Fruit fly (Drosophila melanogaster) whole organism, embryonic: ENCODE measurements around the gene CG32633.

Experiments
- Abd-B ChIP-seq: fragments of 200-800 bp; sonication (Bioruptor generic); optimal IDR thresholded peaks from 2 replicates; lab custom pipeline; 2018; ENCODE audit warnings: missing biosample characterization, mild to moderate bottlenecking, missing genetic modification characterization, moderate library complexity
- Awh ChIP-seq: fragments of 200-800 bp; sonication (Bioruptor generic); IDR thresholded peaks from 2 replicates; pipeline ENCODE4, ENCODE4 v1.3.6; 2022; ENCODE audit warnings: missing biosample characterization, missing genetic modification characterization
- C15 ChIP-seq: fragments of 200-800 bp; sonication (Bioruptor generic); IDR thresholded peaks from 3 replicates; pipeline ENCODE4 v1.3.6; 2022; ENCODE audit warnings: missing biosample characterization, missing genetic modification characterization
- CG1024 ChIP-seq: fragments of 200-800 bp; sonication (Bioruptor generic); IDR thresholded peaks from 2 replicates; pipeline ENCODE4 v1.3.6; 2022; ENCODE audit warnings: missing biosample characterization, missing genetic modification characterization
- CG13775 ChIP-seq: fragments of 200-800 bp; sonication (Bioruptor generic); optimal IDR thresholded peaks from 3 replicates; lab custom pipeline; 2017; ENCODE audit warnings: missing biosample characterization, mild to moderate bottlenecking, missing genetic modification characterization
- CG14710 ChIP-seq: fragments of 200-800 bp; sonication (Bioruptor generic); optimal IDR thresholded peaks from 3 replicates; lab custom pipeline; 2019; ENCODE audit warnings: missing biosample characterization, mild to moderate bottlenecking, missing genetic modification characterization, moderate library complexity
- CG1603 ChIP-seq: fragments of 200-800 bp; sonication (Bioruptor generic); optimal IDR thresholded peaks from 2 replicates; lab custom pipeline; 2019; ENCODE audit warnings: missing biosample characterization, mild to moderate bottlenecking, missing genetic modification characterization, moderate library complexity
- CG17359 ChIP-seq: fragments of 200-800 bp; sonication (Bioruptor generic); optimal IDR thresholded peaks from 3 replicates; lab custom pipeline; 2018; ENCODE audit warnings: missing biosample characterization, mild to moderate bottlenecking, missing genetic modification characterization, moderate library complexity
- CG17912 ChIP-seq: fragments of 200-800 bp; sonication (Bioruptor generic); optimal IDR thresholded peaks from 2 replicates; lab custom pipeline; 2018; ENCODE audit warnings: missing biosample characterization, mild to moderate bottlenecking, missing genetic modification characterization
- CG31224 ChIP-seq: fragments of 200-800 bp; sonication (Bioruptor generic); IDR thresholded peaks from 2 replicates; pipeline ENCODE4 v1.3.6; 2022; ENCODE audit warnings: missing biosample characterization, missing genetic modification characterization
- CG34224 ChIP-seq: fragments of 200-800 bp; sonication (Bioruptor generic); IDR thresholded peaks from 3 replicates; pipeline ENCODE4 v1.3.6; 2022; ENCODE audit warnings: missing biosample characterization, missing genetic modification characterization; ENCODE audit not compliant: partially characterized antibody
- CG3847 ChIP-seq: fragments of 200-800 bp; sonication (Bioruptor generic); IDR thresholded peaks from 2 replicates; pipeline ENCODE4 v1.3.6; 2022; ENCODE audit warnings: missing biosample characterization, missing genetic modification characterization
- CG4404 ChIP-seq: fragments of 200-800 bp; sonication (Bioruptor generic); IDR thresholded peaks from 2 replicates; pipeline ENCODE4 v1.3.6; 2022; ENCODE audit warnings: missing biosample characterization, missing genetic modification characterization
- CG4424 ChIP-seq: fragments of 200-800 bp; sonication (Bioruptor generic); optimal IDR thresholded peaks from 3 replicates; lab custom pipeline; 2016; ENCODE audit warnings: missing biosample characterization, missing genetic modification characterization
- CG4617 ChIP-seq: fragments of 200-800 bp; sonication (Bioruptor generic); optimal IDR thresholded peaks from 3 replicates; lab custom pipeline; 2016; ENCODE audit warnings: missing biosample characterization, missing genetic modification characterization, borderline replicate concordance
- CG4854 ChIP-seq: fragments of 200-800 bp; sonication (Bioruptor generic); optimal IDR thresholded peaks from 2 replicates; lab custom pipeline; 2016; ENCODE audit warnings: missing biosample characterization, missing genetic modification characterization, inconsistent platforms
- CG6654 ChIP-seq: fragments of 200-800 bp; sonication (Bioruptor generic); optimal IDR thresholded peaks from 2 replicates; lab custom pipeline; 2017; ENCODE audit warnings: missing biosample characterization, mild to moderate bottlenecking, missing genetic modification characterization
- CG7839 ChIP-seq: fragments of 200-800 bp; sonication (Bioruptor generic); optimal IDR thresholded peaks from 3 replicates; lab custom pipeline; 2018; ENCODE audit warnings: missing biosample characterization, mild to moderate bottlenecking, missing genetic modification characterization, moderate library complexity
- CG8388 ChIP-seq: fragments of 200-800 bp; sonication (Bioruptor generic); optimal IDR thresholded peaks from 2 replicates; lab custom pipeline; 2019; ENCODE audit warnings: missing biosample characterization, mild to moderate bottlenecking, missing genetic modification characterization, moderate library complexity
- CG9215 ChIP-seq: fragments of 200-800 bp; sonication (Bioruptor generic); IDR thresholded peaks from 2 replicates; pipeline ENCODE4 v1.3.6; 2022; ENCODE audit warnings: missing biosample characterization, missing genetic modification characterization
- CG9609 ChIP-seq: fragments of 200-800 bp; sonication (Bioruptor generic); optimal IDR thresholded peaks from 3 replicates; lab custom pipeline; 2016; ENCODE audit warnings: missing biosample characterization, missing genetic modification characterization
- D ChIP-seq, 2 experiments: fragments of 200-800 bp in 1 of 2; fragments of >200 bp in 1 of 2; sonication (Bioruptor generic) in 1 of 2; optimal IDR thresholded peaks; 2 replicates in 1 of 2; 3 replicates in 1 of 2; lab custom pipeline; 2017; ENCODE audit warnings: mild to moderate bottlenecking in 1 of 2, missing biosample characterization in 1 of 2, missing genetic modification characterization in 1 of 2, missing genetic modification reagents in 1 of 2
- Doc3 ChIP-seq: fragments of 200-800 bp; sonication (Bioruptor generic); IDR thresholded peaks from 3 replicates; pipeline ENCODE4 v1.3.6; 2022; ENCODE audit warnings: missing biosample characterization, missing genetic modification characterization; ENCODE audit not compliant: partially characterized antibody
- HHEX ChIP-seq: fragments of 200-800 bp; sonication (Bioruptor generic); optimal IDR thresholded peaks from 3 replicates; lab custom pipeline; 2017; ENCODE audit warnings: missing biosample characterization, mild to moderate bottlenecking, missing genetic modification characterization, missing genetic modification reagents
- Hey ChIP-seq: fragments of 200-800 bp; sonication (Bioruptor generic); optimal IDR thresholded peaks from 3 replicates; lab custom pipeline; 2018; ENCODE audit warnings: missing biosample characterization, mild to moderate bottlenecking, missing genetic modification characterization
- Mrtf ChIP-seq: fragments of 200-800 bp; sonication (Bioruptor generic); IDR thresholded peaks from 3 replicates; pipeline ENCODE4 v1.3.6; 2022; ENCODE audit warnings: missing biosample characterization, missing genetic modification characterization
- Pdp1 ChIP-seq, 2 experiments: fragments of 200-800 bp; sonication (Bioruptor generic); optimal IDR thresholded peaks; 3 replicates each; lab custom pipeline; 2016; ENCODE audit warnings: missing biosample characterization in 2 of 2, missing genetic modification characterization in 2 of 2, mild to moderate bottlenecking in 1 of 2, moderate library complexity in 1 of 2
- Trl ChIP-seq, 3 experiments: fragments of >200 bp in 2 of 3; fragments of 200-800 bp in 1 of 3; sonication (Bioruptor generic) in 1 of 3; optimal IDR thresholded peaks; 2 replicates in 1 of 3; 3 replicates in 2 of 3; lab custom pipeline; 2016 to 2017; ENCODE audit warnings: missing biosample characterization in 1 of 3, missing genetic modification characterization in 1 of 3
- Xbp1 ChIP-seq: fragments of 200-800 bp; sonication (Bioruptor generic); optimal IDR thresholded peaks from 3 replicates; lab custom pipeline; 2016; ENCODE audit warnings: missing biosample characterization, mild to moderate bottlenecking, missing genetic modification characterization
- YL-1 ChIP-seq: fragments of 200-800 bp; sonication (Bioruptor generic); optimal IDR thresholded peaks from 3 replicates; lab custom pipeline; 2017; ENCODE audit warnings: missing biosample characterization, mild to moderate bottlenecking, missing genetic modification characterization
- ap ChIP-seq: fragments of 200-800 bp; sonication (Bioruptor generic); IDR thresholded peaks from 2 replicates; pipeline ENCODE4 v1.3.6; 2022; ENCODE audit warnings: missing biosample characterization, missing genetic modification characterization
- bcd ChIP-seq: fragments of 200-800 bp; sonication (Bioruptor generic); optimal IDR thresholded peaks from 2 replicates; lab custom pipeline; 2017; ENCODE audit warnings: missing biosample characterization, mild to moderate bottlenecking, missing genetic modification characterization
- br ChIP-seq: fragments of >200 bp; optimal IDR thresholded peaks from 2 replicates; lab custom pipeline; 2017
- btn ChIP-seq: fragments of 200-800 bp; sonication (Bioruptor generic); optimal IDR thresholded peaks from 2 replicates; lab custom pipeline; 2016; ENCODE audit warnings: missing biosample characterization, missing genetic modification characterization
- chm ChIP-seq: fragments of 200-800 bp; sonication (Bioruptor generic); IDR thresholded peaks from 2 replicates; pipeline ENCODE4 v1.3.6; 2022; ENCODE audit warnings: missing biosample characterization, missing genetic modification characterization
- dysf ChIP-seq: fragments of 200-800 bp; sonication (Bioruptor generic); IDR thresholded peaks from 3 replicates; pipeline ENCODE4 v1.3.6; 2022; ENCODE audit warnings: missing biosample characterization, missing genetic modification characterization
- ftz-f1 ChIP-seq: fragments of 200-800 bp; sonication (Bioruptor generic); optimal IDR thresholded peaks from 2 replicates; lab custom pipeline; 2016; ENCODE audit warnings: missing biosample characterization, missing genetic modification characterization
- gsb-n ChIP-seq: fragments of 200-800 bp; sonication (Bioruptor generic); optimal IDR thresholded peaks from 3 replicates; lab custom pipeline; 2018; ENCODE audit warnings: missing biosample characterization, mild to moderate bottlenecking, missing genetic modification characterization
- gt ChIP-seq: fragments of 200-800 bp; sonication (Bioruptor generic); IDR thresholded peaks from 2 replicates; pipeline ENCODE4 v1.3.6; 2022; ENCODE audit warnings: missing biosample characterization, missing genetic modification characterization
- ham ChIP-seq: fragments of 200-800 bp; sonication (Bioruptor generic); IDR thresholded peaks from 2 replicates; pipeline ENCODE4 v1.3.6; 2022; ENCODE audit warnings: missing biosample characterization, missing genetic modification characterization
- insv ChIP-seq, 2 experiments: fragments of 200-800 bp; sonication (Bioruptor generic); optimal IDR thresholded peaks; 3 replicates each; lab custom pipeline; 2016 to 2018; ENCODE audit warnings: missing biosample characterization in 2 of 2, missing genetic modification characterization in 2 of 2
- jing ChIP-seq: fragments of 200-800 bp; sonication (Bioruptor generic); optimal IDR thresholded peaks from 2 replicates; lab custom pipeline; 2018; ENCODE audit warnings: missing biosample characterization, mild to moderate bottlenecking, missing genetic modification characterization
- kah ChIP-seq: fragments of 200-800 bp; sonication (Bioruptor generic); optimal IDR thresholded peaks from 2 replicates; lab custom pipeline; 2018; ENCODE audit warnings: missing biosample characterization, mild to moderate bottlenecking, missing genetic modification characterization
- klu ChIP-seq: fragments of 200-800 bp; sonication (Bioruptor generic); IDR thresholded peaks from 2 replicates; pipeline ENCODE4 v1.3.6; 2022; ENCODE audit warnings: missing biosample characterization, missing genetic modification characterization
- maf-S ChIP-seq: fragments of 200-800 bp; sonication (Bioruptor generic); optimal IDR thresholded peaks from 2 replicates; lab custom pipeline; 2016; ENCODE audit warnings: missing biosample characterization, missing genetic modification characterization
- mld ChIP-seq: fragments of 200-800 bp; sonication (Bioruptor generic); IDR thresholded peaks from 3 replicates; pipeline ENCODE4 v1.3.6; 2022; ENCODE audit warnings: missing biosample characterization, missing genetic modification characterization; ENCODE audit not compliant: partially characterized antibody
- sens ChIP-seq: fragments of 200-800 bp; sonication (Bioruptor generic); peaks from one replicate; lab custom pipeline; 2016; ENCODE audit warnings: missing biosample characterization, missing genetic modification characterization
- so ChIP-seq: fragments of 200-800 bp; sonication (Bioruptor generic); IDR thresholded peaks from 3 replicates; pipeline ENCODE4 v1.3.6; 2022; ENCODE audit warnings: missing biosample characterization, missing genetic modification characterization
- tup ChIP-seq: fragments of 200-800 bp; sonication (Bioruptor generic); optimal IDR thresholded peaks from 2 replicates; lab custom pipeline; 2016; ENCODE audit warnings: missing biosample characterization, mild to moderate bottlenecking, missing genetic modification characterization, moderate library complexity
- tx ChIP-seq: fragments of 200-800 bp; sonication (Bioruptor generic); optimal IDR thresholded peaks from 2 replicates; lab custom pipeline; 2016; ENCODE audit warnings: missing biosample characterization, missing genetic modification characterization
- wek ChIP-seq: fragments of 200-800 bp; sonication (Bioruptor generic); optimal IDR thresholded peaks from 3 replicates; lab custom pipeline; 2018; ENCODE audit warnings: missing biosample characterization, mild to moderate bottlenecking, missing genetic modification characterization, moderate library complexity

The CG32633 gene

dm6 chrX:13570255-13570654 is 8.8 kb downstream of the CG32633 start (continued):
- TF ChIP-seq CG17359 (tag; lab: Kevin White, UChicago), result peak; percentile 44
- no peak for TF ChIP-seq CG7839 (tag; lab: Kevin White, UChicago)
- TF ChIP-seq Hey (tag; lab: Kevin White, UChicago), result no peak
- no peak for TF ChIP-seq so
- peak; percentile 66; the same call in 1 of the 2 replicates for TF ChIP-seq Awh (GFP tag; lab: Robert Waterston, UW)
- TF ChIP-seq ftz-f1 (GFP tag; lab: Kevin White, UChicago), result no peak
- no peak for TF ChIP-seq CG9609 (GFP tag; lab: Kevin White, UChicago)
- peak; percentile 75 for TF ChIP-seq sens (GFP tag; lab: Kevin White, UChicago)
- TF ChIP-seq br, result no peak
- TF ChIP-seq btn (GFP tag; lab: Kevin White, UChicago), result no peak
- no peak for TF ChIP-seq D (optimal IDR thresholded peaks at IDR 0.05; lab: Kevin White, UChicago)
- no peak for TF ChIP-seq D (GFP tag; optimal IDR thresholded peaks at IDR 0.05; lab: Kevin White, UChicago)
- TF ChIP-seq CG3847 (GFP tag; lab: Robert Waterston, UW), result no peak
- no peak for TF ChIP-seq CG8388 (GFP tag; lab: Kevin White, UChicago)
- TF ChIP-seq Pdp1 (GFP tag; optimal IDR thresholded peaks at IDR 0.05; lab: Kevin White, UChicago), result peak in 1 of 2 experiments; percentile 37
- no peak for TF ChIP-seq CG1603
- no peak for TF ChIP-seq CG17912 (GFP tag; lab: Kevin White, UChicago)
- TF ChIP-seq CG4404 (GFP tag; lab: Robert Waterston, UW), result no peak
- TF ChIP-seq dysf (GFP tag; lab: Robert Waterston, UW), result 0 out of 3 replicates have a peak, but pooled peaks have one; percentile 28
- TF ChIP-seq CG13775 (GFP tag; lab: Kevin White, UChicago), result no peak
- TF ChIP-seq CG31224, result no peak
- no peak for TF ChIP-seq bcd (GFP tag; lab: Kevin White, UChicago)
- TF ChIP-seq CG4617 (GFP tag; lab: Kevin White, UChicago), result no peak
- TF ChIP-seq Doc3, result no peak
- TF ChIP-seq CG14710 (tag; lab: Kevin White, UChicago), result no peak
- TF ChIP-seq maf-S, result no peak
- no peak for TF ChIP-seq gsb-n (tag; lab: Kevin White, UChicago)
- no peak for TF ChIP-seq Mrtf (GFP tag; lab: Robert Waterston, UW)
- no peak for TF ChIP-seq gt (GFP tag; lab: Robert Waterston, UW)
- TF ChIP-seq ap, result no peak
- TF ChIP-seq mld (GFP tag; lab: Robert Waterston, UW), result no peak
- TF ChIP-seq CG4424 (GFP tag; lab: Kevin White, UChicago), result peak; percentile 0
- TF ChIP-seq wek (GFP tag; lab: Kevin White, UChicago), result peak; percentile 30
- TF ChIP-seq tx (GFP tag; lab: Kevin White, UChicago), result no peak
- no peak for TF ChIP-seq CG9215
- no peak for TF ChIP-seq YL-1 (GFP tag; lab: Kevin White, UChicago)
- no peak for TF ChIP-seq Abd-B (GFP tag; lab: Kevin White, UChicago)
- TF ChIP-seq insv (GFP tag; optimal IDR thresholded peaks at IDR 0.05; lab: Kevin White, UChicago), result no peak
- TF ChIP-seq CG34224 (GFP tag; lab: Robert Waterston, UW), result no peak
- no peak for TF ChIP-seq CG1024 (GFP tag; lab: Robert Waterston, UW)
- TF ChIP-seq chm, result no peak
- TF ChIP-seq klu, result no peak
- peak; percentile 33 for TF ChIP-seq HHEX
- TF ChIP-seq C15 (GFP tag; lab: Robert Waterston, UW), result no peak; the same call in 2 of the 3 replicates
- no peak for TF ChIP-seq CG6654 (GFP tag; lab: Kevin White, UChicago)
- no peak for TF ChIP-seq Trl (optimal IDR thresholded peaks at IDR 0.05; lab: Kevin White, UChicago)
- no peak for TF ChIP-seq Trl (GFP tag; optimal IDR thresholded peaks at IDR 0.05; lab: Kevin White, UChicago)
- no peak for TF ChIP-seq jing (GFP tag; lab: Kevin White, UChicago)
- no peak for TF ChIP-seq Xbp1
- no peak for TF ChIP-seq kah
- TF ChIP-seq ham, result no peak
- no peak for TF ChIP-seq tup (GFP tag; lab: Kevin White, UChicago)
- no peak for TF ChIP-seq CG4854 (GFP tag; lab: Kevin White, UChicago)
